Worm (Caenorhabditis elegans) whole organism, L4 larva: ENCODE results near the gene clec-51.

ENCODE experiments used
- F49E8.2 ChIP-seq: sonication (generic microtip); optimal IDR thresholded peaks from 2 replicates; lab custom pipeline; 2016; ENCODE audit warnings: missing compliant biosample characterization, mild to moderate bottlenecking, missing genetic modification characterization, borderline replicate concordance
- T20F7.1 ChIP-seq: fragments of 200-800 bp; sonication (Bioruptor generic); optimal IDR thresholded peaks from 2 replicates; lab custom pipeline; 2018; ENCODE audit warnings: mild to moderate bottlenecking, missing genetic modification characterization, missing compliant biosample characterization
- Y48G9A.11 ChIP-seq: fragments of 200-800 bp; sonication (Bioruptor generic); IDR thresholded peaks from 2 replicates; pipeline ENCODE4 v1.3.6; 2022; ENCODE audit warnings: missing genetic modification reagents, missing genetic modification characterization, missing compliant biosample characterization
- Y5F2A.4 ChIP-seq: fragments of 200-800 bp; sonication (Bioruptor generic); optimal IDR thresholded peaks from 2 replicates; lab custom pipeline; 2018; ENCODE audit warnings: mild to moderate bottlenecking, missing genetic modification characterization, missing compliant biosample characterization
- ZK546.5 ChIP-seq, 2 experiments: sonication (generic microtip); optimal IDR thresholded peaks; 2 replicates each; lab custom pipeline; 2017; ENCODE audit warnings: missing biosample characterization in 2 of 2, missing genetic modification characterization in 2 of 2
- aha-1 ChIP-seq: fragments of 150-350 bp; peaks from one replicate; lab custom pipeline; 2014; ENCODE audit warnings: missing biosample characterization, missing genetic modification characterization
- aly-2 ChIP-seq: sonication (generic microtip); optimal IDR thresholded peaks from 2 replicates; lab custom pipeline; 2018; ENCODE audit warnings: missing biosample characterization, missing genetic modification characterization
- attf-4 ChIP-seq: sonication (generic microtip); optimal IDR thresholded peaks from 3 replicates; lab custom pipeline; 2017; ENCODE audit warnings: missing biosample characterization, missing genetic modification characterization
- ceh-28 ChIP-seq: fragments of 150-350 bp; optimal IDR thresholded peaks from 2 replicates; lab custom pipeline; 2014; ENCODE audit warnings: missing biosample characterization, missing genetic modification reagents, missing genetic modification characterization
- ces-1 ChIP-seq: fragments of 150-350 bp; sonication (generic microtip); optimal IDR thresholded peaks from 4 replicates; lab custom pipeline; 2014; ENCODE audit warnings: missing biosample characterization, missing genetic modification reagents, missing genetic modification characterization
- ctbp-1 ChIP-seq: fragments of 200-800 bp; sonication (Bioruptor generic); IDR thresholded peaks from 2 replicates; pipeline ENCODE4 v1.3.6; 2022; ENCODE audit warnings: missing genetic modification reagents, missing genetic modification characterization, missing compliant biosample characterization
- daf-19 ChIP-seq: fragments of 200-800 bp; sonication (Bioruptor generic); conservative IDR thresholded peaks from 2 replicates; pipeline ENCODE4 v1.3.6; 2022; ENCODE audit warnings: missing genetic modification characterization, missing compliant biosample characterization
- daf-8 ChIP-seq: fragments of 200-800 bp; sonication (Bioruptor generic); IDR thresholded peaks from 2 replicates; pipeline ENCODE4 v1.3.6; 2022; ENCODE audit warnings: missing genetic modification characterization, missing compliant biosample characterization
- dmd-6 ChIP-seq: fragments of 200-800 bp; sonication (Bioruptor generic); IDR thresholded peaks from 2 replicates; pipeline ENCODE4 v1.3.6; 2022; ENCODE audit warnings: missing genetic modification reagents, missing genetic modification characterization, missing compliant biosample characterization
- dmd-9 ChIP-seq: fragments of 200-800 bp; sonication (Bioruptor generic); IDR thresholded peaks from 2 replicates; pipeline ENCODE4 v1.3.6; 2022; ENCODE audit warnings: missing genetic modification reagents, missing genetic modification characterization, missing compliant biosample characterization
- duxl-1 ChIP-seq: sonication (generic microtip); optimal IDR thresholded peaks from 2 replicates; lab custom pipeline; 2016; ENCODE audit warnings: mild to moderate bottlenecking, missing genetic modification characterization, moderate library complexity, missing compliant biosample characterization; ENCODE audit not compliant: poor library complexity
- fkh-10 ChIP-seq: fragments of 150-350 bp; optimal IDR thresholded peaks from 2 replicates; lab custom pipeline; 2014; ENCODE audit warnings: missing biosample characterization, missing genetic modification reagents, missing genetic modification characterization
- fos-1 ChIP-seq: fragments of 150-350 bp; optimal IDR thresholded peaks from 2 replicates; lab custom pipeline; 2014; ENCODE audit warnings: missing biosample characterization, missing genetic modification characterization
- hif-1 ChIP-seq, 2 experiments: sonication (generic microtip); optimal IDR thresholded peaks; 2 replicates each; lab custom pipeline; 2016 to 2017; ENCODE audit warnings: missing compliant biosample characterization in 2 of 2, missing genetic modification characterization in 2 of 2, missing genetic modification reagents in 2 of 2, missing genotype in 2 of 2, mild to moderate bottlenecking in 1 of 2
- hlh-11 ChIP-seq: fragments of 200-800 bp; sonication (Bioruptor generic); optimal IDR thresholded peaks from 2 replicates; lab custom pipeline; 2018; ENCODE audit warnings: mild to moderate bottlenecking, missing genetic modification characterization, missing compliant biosample characterization
- hlh-30 ChIP-seq: sonication (generic microtip); optimal IDR thresholded peaks from 2 replicates; lab custom pipeline; 2017; ENCODE audit warnings: antibody characterized with exemption, mild to moderate bottlenecking, missing genetic modification characterization, missing compliant biosample characterization; ENCODE audit not compliant: insufficient read depth
- jun-1 ChIP-seq: fragments of 150-350 bp; optimal IDR thresholded peaks from 2 replicates; lab custom pipeline; 2014; ENCODE audit warnings: missing biosample characterization, missing genetic modification reagents, missing genetic modification characterization
- lin-1 ChIP-seq: fragments of 200-800 bp; sonication (Bioruptor generic); IDR thresholded peaks from 2 replicates; pipeline ENCODE4 v1.3.6; 2022; ENCODE audit warnings: missing genetic modification reagents, missing genetic modification characterization, missing compliant biosample characterization
- lin-29 ChIP-seq: fragments of 200-800 bp; sonication (Bioruptor generic); IDR thresholded peaks from 2 replicates; pipeline ENCODE4 v1.3.6; 2022; ENCODE audit warnings: missing genetic modification reagents, missing genetic modification characterization, missing compliant biosample characterization
- lin-38 ChIP-seq: fragments of 200-800 bp; sonication (Bioruptor generic); IDR thresholded peaks from 2 replicates; pipeline ENCODE4 v1.3.6; 2022; ENCODE audit warnings: missing genetic modification reagents, missing genetic modification characterization, missing compliant biosample characterization
- lsy-2 ChIP-seq, 2 experiments: fragments of 150-350 bp in 1 of 2; sonication (generic microtip) in 1 of 2; optimal IDR thresholded peaks; 2 replicates each; lab custom pipeline; 2014 to 2017; ENCODE audit warnings: missing biosample characterization in 2 of 2, missing genetic modification characterization in 2 of 2
- madf-5 ChIP-seq, 2 experiments: fragments of 200-800 bp; sonication (Bioruptor generic); IDR thresholded peaks; 2 replicates each; pipeline ENCODE4 v1.3.6; 2022; ENCODE audit warnings: missing compliant biosample characterization in 2 of 2, missing genetic modification characterization in 2 of 2
- mdl-1 ChIP-seq, 2 experiments: fragments of 150-350 bp in 1 of 2; sonication (generic microtip) in 1 of 2; optimal IDR thresholded peaks; 2 replicates each; lab custom pipeline; 2014 to 2017; ENCODE audit warnings: missing biosample characterization in 2 of 2, missing genetic modification characterization in 2 of 2
- mep-1 ChIP-seq: fragments of 150-350 bp; sonication (generic microtip); optimal IDR thresholded peaks from 3 replicates; lab custom pipeline; 2014; ENCODE audit warnings: missing biosample characterization, missing genetic modification characterization
- mxl-2 ChIP-seq: fragments of 200-800 bp; sonication (Bioruptor generic); conservative IDR thresholded peaks from 2 replicates; pipeline ENCODE4 v1.3.6; 2022; ENCODE audit warnings: missing genetic modification reagents, missing genetic modification characterization, missing compliant biosample characterization
- mxl-3 ChIP-seq: fragments of 200-800 bp; sonication (Bioruptor generic); optimal IDR thresholded peaks from 2 replicates; lab custom pipeline; 2018; ENCODE audit warnings: mild to moderate bottlenecking, missing genetic modification characterization, missing compliant biosample characterization
- nhr-111 ChIP-seq: fragments of 200-800 bp; sonication (Bioruptor generic); optimal IDR thresholded peaks from 2 replicates; lab custom pipeline; 2018; ENCODE audit warnings: mild to moderate bottlenecking, missing genetic modification characterization, missing compliant biosample characterization
- nhr-28 ChIP-seq: fragments of 150-350 bp; optimal IDR thresholded peaks from 2 replicates; lab custom pipeline; 2014; ENCODE audit warnings: missing biosample characterization, missing genetic modification characterization
- nhr-41 ChIP-seq: fragments of 200-800 bp; sonication (Bioruptor generic); IDR thresholded peaks from 2 replicates; pipeline ENCODE4 v1.3.6; 2022; ENCODE audit warnings: missing genetic modification reagents, missing genetic modification characterization, missing compliant biosample characterization
- nhr-76 ChIP-seq: fragments of 150-350 bp; optimal IDR thresholded peaks from 2 replicates; lab custom pipeline; 2014; ENCODE audit warnings: missing biosample characterization, missing genetic modification characterization
- nhr-77 ChIP-seq: fragments of 150-350 bp; optimal IDR thresholded peaks from 2 replicates; lab custom pipeline; 2014; ENCODE audit warnings: missing biosample characterization, missing genetic modification characterization
- pha-4 ChIP-seq, 2 experiments: fragments of 150-350 bp in 1 of 2; fragments of 200-800 bp in 1 of 2; sonication (Bioruptor generic) in 1 of 2; IDR thresholded peaks in 1 of 2; optimal IDR thresholded peaks in 1 of 2; 2 replicates each; pipeline versions ENCODE4 v1.3.6 to Lab custom; 2014 to 2022; ENCODE audit warnings: missing genetic modification characterization in 2 of 2, missing genetic modification reagents in 2 of 2, missing biosample characterization in 1 of 2, missing compliant biosample characterization in 1 of 2
- pqm-1 ChIP-seq: sonication (generic microtip); optimal IDR thresholded peaks from 2 replicates; lab custom pipeline; 2017; ENCODE audit warnings: missing biosample characterization, missing genetic modification characterization
- rbr-2 ChIP-seq: sonication (generic microtip); optimal IDR thresholded peaks from 2 replicates; lab custom pipeline; 2016; ENCODE audit warnings: missing genotype, missing genetic modification characterization, missing compliant biosample characterization
- snpc-1.2 ChIP-seq: fragments of 200-800 bp; sonication (Bioruptor generic); IDR thresholded peaks from 2 replicates; pipeline ENCODE4 v1.3.6; 2022; ENCODE audit warnings: missing genetic modification reagents, missing genetic modification characterization, missing compliant biosample characterization
- unc-39 ChIP-seq: sonication (generic microtip); optimal IDR thresholded peaks from 2 replicates; lab custom pipeline; 2017; ENCODE audit warnings: missing biosample characterization, missing genetic modification characterization
- unc-62 ChIP-seq, 3 experiments: fragments of 150-350 bp in 1 of 3; sonication (generic microtip); optimal IDR thresholded peaks in 2 of 3; peaks in 1 of 3; 1 replicate in 1 of 3; 2 replicates in 2 of 3; lab custom pipeline; 2014 to 2017; ENCODE audit warnings: missing biosample characterization in 3 of 3, missing genetic modification characterization in 3 of 3, missing genetic modification reagents in 3 of 3, missing genotype in 1 of 3
- zag-1 ChIP-seq: fragments of 150-350 bp; optimal IDR thresholded peaks from 2 replicates; lab custom pipeline; 2014; ENCODE audit warnings: missing biosample characterization, missing genetic modification characterization
- ztf-7 ChIP-seq: fragments of 150-350 bp; optimal IDR thresholded peaks from 2 replicates; lab custom pipeline; 2014; ENCODE audit warnings: missing biosample characterization, missing genetic modification characterization

The clec-51 gene

DNA sequence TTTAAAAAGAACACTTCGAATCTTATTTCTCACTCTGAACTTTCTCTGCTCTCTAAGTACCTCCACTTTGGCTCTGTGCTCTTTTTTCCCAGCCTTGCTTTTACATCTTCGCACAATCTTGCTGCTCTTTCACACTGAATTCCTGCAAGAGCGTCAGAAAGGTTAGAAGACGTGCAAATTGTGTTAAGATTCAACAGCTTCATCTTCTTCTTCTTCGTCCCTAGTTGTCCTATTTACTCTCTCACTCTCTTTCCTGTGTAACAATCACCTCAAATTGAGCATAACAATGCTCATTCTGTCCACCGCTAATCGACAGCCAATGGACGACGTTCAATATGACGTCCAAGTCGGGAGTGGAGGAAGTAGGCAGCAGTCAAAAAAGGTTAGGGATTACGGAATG is 17.8 kb upstream of the clec-51 start:
- TF ChIP-seq F49E8.2 (tag; lab: Kevin White, UChicago): no peak
- 0 out of 2 replicates have a peak, but pooled peaks have one; percentile 27 for TF ChIP-seq ctbp-1 (GFP tag; lab: Robert Waterston, UW)
- TF ChIP-seq daf-8 (GFP tag; lab: Robert Waterston, UW): no peak
- no peak for TF ChIP-seq unc-39 (tag; lab: Kevin White, UChicago)
- no peak for TF ChIP-seq nhr-77 (tag; lab: Kevin White, UChicago)
- TF ChIP-seq jun-1 (tag; lab: Kevin White, UChicago): no peak
- no peak for TF ChIP-seq mdl-1 (tag; optimal IDR thresholded peaks at IDR 0.05; lab: Kevin White, UChicago)
- no peak for TF ChIP-seq Y48G9A.11 (GFP tag; lab: Robert Waterston, UW)
- TF ChIP-seq rbr-2: no peak
- no peak for TF ChIP-seq Y5F2A.4 (GFP tag; lab: Kevin White, UChicago)
- TF ChIP-seq attf-4: no peak
- TF ChIP-seq dmd-6 (GFP tag; lab: Robert Waterston, UW): no peak
- no peak for TF ChIP-seq mep-1
- TF ChIP-seq pqm-1 (tag; lab: Kevin White, UChicago): no peak
- TF ChIP-seq fkh-10: peak; percentile 94
- TF ChIP-seq daf-19 (GFP tag; lab: Robert Waterston, UW): no peak
- no peak for TF ChIP-seq dmd-9 (GFP tag; lab: Robert Waterston, UW)
- no peak for TF ChIP-seq T20F7.1 (GFP tag; lab: Kevin White, UChicago)
- TF ChIP-seq mxl-2 (GFP tag; lab: Robert Waterston, UW): no peak
- TF ChIP-seq lin-1 (GFP tag; lab: Robert Waterston, UW): no peak
- no peak for TF ChIP-seq aly-2 (tag; lab: Kevin White, UChicago)
- TF ChIP-seq aha-1 (tag; lab: Kevin White, UChicago): peak; percentile 73
- no peak for TF ChIP-seq snpc-1.2 (GFP tag; lab: Robert Waterston, UW)
- no peak for TF ChIP-seq hlh-30 (tag; lab: Kevin White, UChicago)
- TF ChIP-seq mxl-3 (GFP tag; lab: Kevin White, UChicago): no peak
- no peak for TF ChIP-seq madf-5 (GFP tag; IDR thresholded peaks at IDR 0.05; lab: Robert Waterston, UW)
- TF ChIP-seq ces-1: no peak
- TF ChIP-seq, all 104 proteins: peak for 3

DNA sequence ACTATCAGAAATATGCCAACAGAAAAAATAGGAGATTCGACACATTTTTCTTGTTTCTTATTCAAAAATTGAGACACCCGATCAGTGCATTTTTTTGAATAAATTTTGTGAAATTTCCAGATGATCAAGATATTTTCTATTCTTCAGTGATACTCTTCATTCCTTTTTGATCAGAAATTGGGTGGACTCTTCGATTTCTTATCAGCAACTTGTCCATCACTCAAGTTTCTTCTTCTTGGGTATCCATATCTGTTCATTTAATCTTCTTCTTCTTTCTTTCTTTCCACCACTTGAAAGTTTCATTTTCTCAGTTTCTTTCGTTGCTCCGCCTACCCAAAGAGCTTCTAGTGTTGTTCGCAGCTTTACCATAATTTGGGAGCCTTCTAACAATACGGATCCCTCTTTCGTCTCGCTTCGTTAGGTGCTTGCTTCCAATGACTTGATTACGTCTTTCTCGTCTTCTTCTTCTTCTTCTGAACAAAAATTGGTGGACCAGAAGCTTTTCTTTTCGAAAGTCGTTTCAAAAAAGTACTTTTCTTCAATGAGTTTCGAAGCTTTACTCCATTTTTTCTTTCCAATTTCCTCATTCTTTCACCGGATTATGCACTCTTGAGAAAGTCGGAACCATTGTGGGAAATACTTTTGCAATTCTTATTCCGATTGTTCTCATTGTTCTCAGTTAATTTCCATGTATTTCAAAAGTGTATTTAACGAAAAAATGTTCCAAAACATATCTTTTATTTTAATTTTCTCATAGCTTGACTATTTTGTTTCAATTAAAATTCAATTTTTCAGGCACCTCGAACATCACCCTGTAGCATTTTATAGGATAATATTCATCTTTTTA is 12.3 kb upstream of the clec-51 start, which contains the start of gene pct-1:
TSS of gene pct-1 (plus strand) at position 797 of the 847 bp plus-strand sequence.
- peak in 1 of 2 experiments; percentile 82 for TF ChIP-seq unc-62 (GFP tag; optimal IDR thresholded peaks at IDR 0.05 in 1 of 2; lab: Kevin White, UChicago)
- no peak for TF ChIP-seq unc-62 (tag; optimal IDR thresholded peaks at IDR 0.05; lab: Kevin White, UChicago)
- peak; percentile 2 for TF ChIP-seq aha-1 (tag; lab: Kevin White, UChicago)
- TF ChIP-seq lin-38 (GFP tag; lab: Robert Waterston, UW): no peak

DNA sequence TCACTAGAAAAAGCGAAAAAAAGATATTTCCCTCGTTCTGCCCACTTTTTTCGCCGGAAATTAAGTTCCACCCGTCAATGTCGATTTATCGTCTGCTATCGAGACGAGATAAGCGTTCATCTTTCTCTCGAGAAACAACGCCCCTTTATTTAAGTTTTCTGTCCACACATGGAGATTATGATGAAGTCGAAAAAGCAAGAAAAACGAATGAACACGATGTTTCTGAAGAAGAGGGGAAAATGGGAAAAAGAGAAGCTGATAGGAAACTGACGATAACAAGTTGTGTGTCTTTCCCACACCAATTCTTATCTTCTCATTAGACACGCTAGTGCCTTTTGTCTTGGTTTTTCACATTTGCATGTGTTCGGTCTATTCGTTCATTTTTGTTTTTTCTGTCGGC is 11.2 kb upstream of the clec-51 start:
- TF ChIP-seq mep-1 (no peak), nhr-28 (tag; lab: Kevin White, UChicago) (peak; percentile 67), Y48G9A.11 (GFP tag; lab: Robert Waterston, UW) (no peak), fos-1 (tag; lab: Kevin White, UChicago) (no peak), ctbp-1 (GFP tag; lab: Robert Waterston, UW) (no peak), nhr-111 (GFP tag; lab: Kevin White, UChicago) (no peak), ztf-7 (tag; lab: Kevin White, UChicago) (no peak), pqm-1 (tag; lab: Kevin White, UChicago) (peak; percentile 90), duxl-1 (no peak), T20F7.1 (GFP tag; lab: Kevin White, UChicago) (no peak), lin-29 (no peak), daf-19 (GFP tag; lab: Robert Waterston, UW) (no peak), dmd-6 (GFP tag; lab: Robert Waterston, UW) (peak; percentile 63), hlh-11 (tag; lab: Kevin White, UChicago) (peak; percentile 45), Y5F2A.4 (GFP tag; lab: Kevin White, UChicago) (no peak), nhr-41 (GFP tag; lab: Robert Waterston, UW) (0 out of 2 replicates have a peak, but pooled peaks have one; percentile 36), hif-1 (tag; optimal IDR thresholded peaks at IDR 0.05; lab: Kevin White, UChicago) (no peak), lsy-2 (tag; optimal IDR thresholded peaks at IDR 0.05; lab: Kevin White, UChicago) (no peak), zag-1 (tag; lab: Kevin White, UChicago) (no peak), ZK546.5 (tag; optimal IDR thresholded peaks at IDR 0.05; lab: Kevin White, UChicago) (no peak), pha-4 (GFP tag; IDR thresholded peaks at IDR 0.05; lab: Robert Waterston, UW) (no peak), pha-4 (tag; optimal IDR thresholded peaks at IDR 0.05; lab: Kevin White, UChicago) (no peak), mxl-3 (GFP tag; lab: Kevin White, UChicago) (peak; percentile 62), nhr-76 (tag; lab: Kevin White, UChicago) (no peak), ceh-28 (tag; lab: Kevin White, UChicago) (no peak)
